Fruit fly (Drosophila melanogaster) whole organism, embryonic: Measurements from ENCODE around the gene BBIP1.

Experiments
- Atf6 ChIP-seq: fragments of 200-800 bp; sonication (Bioruptor generic); IDR thresholded peaks from 2 replicates; pipeline ENCODE4 v1.3.6; 2022; ENCODE audit warnings: missing biosample characterization, missing genetic modification characterization
- B-H1 ChIP-seq: fragments of 200-800 bp; sonication (Bioruptor generic); IDR thresholded peaks from 3 replicates; pipeline ENCODE4 v1.3.6; 2022; ENCODE audit warnings: missing biosample characterization, missing genetic modification characterization
- CG1024 ChIP-seq: fragments of 200-800 bp; sonication (Bioruptor generic); IDR thresholded peaks from 2 replicates; pipeline ENCODE4 v1.3.6; 2022; ENCODE audit warnings: missing biosample characterization, missing genetic modification characterization
- CG10321 ChIP-seq: fragments of 200-800 bp; sonication (Bioruptor generic); IDR thresholded peaks from 2 replicates; pipeline ENCODE4 v1.3.6; 2022; ENCODE audit warnings: missing biosample characterization, missing genetic modification characterization
- CG10979 ChIP-seq: fragments of 200-800 bp; sonication (Bioruptor generic); optimal IDR thresholded peaks from 2 replicates; lab custom pipeline; 2018; ENCODE audit warnings: missing biosample characterization, mild to moderate bottlenecking, missing genetic modification characterization, moderate library complexity
- CG11247 ChIP-seq: fragments of 200-800 bp; sonication (Bioruptor generic); IDR thresholded peaks from 2 replicates; pipeline ENCODE4 v1.3.6; 2022; ENCODE audit warnings: missing biosample characterization, missing genetic modification characterization
- CG13894 ChIP-seq: fragments of 200-800 bp; sonication (Bioruptor generic); optimal IDR thresholded peaks from 3 replicates; lab custom pipeline; 2018; ENCODE audit warnings: missing biosample characterization, mild to moderate bottlenecking, missing genetic modification characterization, moderate library complexity
- CG1529 ChIP-seq: fragments of 200-800 bp; sonication (Bioruptor generic); optimal IDR thresholded peaks from 3 replicates; lab custom pipeline; 2018; ENCODE audit warnings: missing biosample characterization, missing genetic modification characterization
- CG15601 ChIP-seq: fragments of 200-800 bp; sonication (Bioruptor generic); optimal IDR thresholded peaks from 3 replicates; lab custom pipeline; 2019; ENCODE audit warnings: missing biosample characterization, mild to moderate bottlenecking, missing genetic modification characterization, moderate library complexity
- CG17328 ChIP-seq: fragments of 200-800 bp; sonication (Bioruptor generic); IDR thresholded peaks from 2 replicates; pipeline ENCODE4 v1.3.6; 2022; ENCODE audit warnings: missing biosample characterization, missing genetic modification characterization
- CG2875 ChIP-seq: fragments of 200-800 bp; sonication (Bioruptor generic); optimal IDR thresholded peaks from 2 replicates; lab custom pipeline; 2017; ENCODE audit warnings: missing biosample characterization, mild to moderate bottlenecking, missing genetic modification characterization, missing genetic modification reagents
- CG31365 ChIP-seq: fragments of 200-800 bp; sonication (Bioruptor generic); optimal IDR thresholded peaks from 2 replicates; lab custom pipeline; 2018; ENCODE audit warnings: missing biosample characterization, mild to moderate bottlenecking, missing genetic modification characterization
- CG34224 ChIP-seq: fragments of 200-800 bp; sonication (Bioruptor generic); IDR thresholded peaks from 3 replicates; pipeline ENCODE4 v1.3.6; 2022; ENCODE audit warnings: missing biosample characterization, missing genetic modification characterization; ENCODE audit not compliant: partially characterized antibody
- CG43689 ChIP-seq: fragments of 200-800 bp; sonication (Bioruptor generic); IDR thresholded peaks from 2 replicates; pipeline ENCODE4 v1.3.6; 2022; ENCODE audit warnings: missing biosample characterization, missing genetic modification characterization
- CG8290 ChIP-seq, 3 experiments: fragments of 200-800 bp; sonication (Bioruptor generic); optimal IDR thresholded peaks; 2 replicates each; lab custom pipeline; 2016 to 2019; ENCODE audit warnings: missing biosample characterization in 3 of 3, missing genetic modification characterization in 3 of 3, mild to moderate bottlenecking in 2 of 3, moderate library complexity in 1 of 3
- CG9876 ChIP-seq: fragments of 200-800 bp; sonication (Bioruptor generic); optimal IDR thresholded peaks from 2 replicates; lab custom pipeline; 2016; ENCODE audit warnings: missing biosample characterization, missing genetic modification characterization
- CkIIα-i1 ChIP-seq: fragments of 200-800 bp; sonication (Bioruptor generic); IDR thresholded peaks from 2 replicates; pipeline ENCODE4 v1.3.6; 2022; ENCODE audit warnings: missing biosample characterization, missing genetic modification characterization
- Drgx ChIP-seq: fragments of 200-800 bp; sonication (Bioruptor generic); IDR thresholded peaks from 2 replicates; pipeline ENCODE4 v1.3.6; 2022; ENCODE audit warnings: missing biosample characterization, missing genetic modification characterization
- E2f2 ChIP-seq: fragments of 200-800 bp; sonication (Bioruptor generic); IDR thresholded peaks from 2 replicates; pipeline ENCODE4 v1.3.6; 2022; ENCODE audit warnings: missing biosample characterization, missing genetic modification characterization
- Ets97D ChIP-seq: fragments of 200-800 bp; sonication (Bioruptor generic); optimal IDR thresholded peaks from 3 replicates; lab custom pipeline; 2016; ENCODE audit warnings: missing biosample characterization, missing genetic modification characterization
- GATAe ChIP-seq: fragments of 200-800 bp; sonication (Bioruptor generic); conservative IDR thresholded peaks from 2 replicates; pipeline ENCODE4 v1.3.6; 2022; ENCODE audit warnings: missing biosample characterization, missing genetic modification characterization
- HLH54F ChIP-seq: fragments of 200-800 bp; sonication (Bioruptor generic); optimal IDR thresholded peaks from 3 replicates; lab custom pipeline; 2016; ENCODE audit warnings: missing biosample characterization, missing genetic modification characterization
- Hmr ChIP-seq: fragments of 200-800 bp; sonication (Bioruptor generic); optimal IDR thresholded peaks from 3 replicates; lab custom pipeline; 2017; ENCODE audit warnings: mild to moderate bottlenecking, missing biosample characterization, missing genetic modification reagents, missing genetic modification characterization
- Hr3 ChIP-seq: fragments of 200-800 bp; sonication (Bioruptor generic); optimal IDR thresholded peaks from 3 replicates; lab custom pipeline; 2016; ENCODE audit warnings: missing biosample characterization, missing genetic modification characterization
- Med ChIP-seq: fragments of 200-800 bp; sonication (Bioruptor generic); peaks from one replicate; lab custom pipeline; 2016; ENCODE audit warnings: missing biosample characterization, missing genetic modification characterization, mild to moderate bottlenecking, inconsistent platforms, moderate library complexity
- NC2β ChIP-seq: fragments of 200-800 bp; sonication (Bioruptor generic); optimal IDR thresholded peaks from 2 replicates; lab custom pipeline; 2016; ENCODE audit warnings: missing biosample characterization, missing genetic modification characterization
- Side ChIP-seq: fragments of 200-800 bp; sonication (Bioruptor generic); optimal IDR thresholded peaks from 2 replicates; lab custom pipeline; 2016; ENCODE audit warnings: missing biosample characterization, missing genetic modification characterization
- Vsx1 ChIP-seq: fragments of 200-800 bp; sonication (Bioruptor generic); optimal IDR thresholded peaks from 2 replicates; lab custom pipeline; 2017; ENCODE audit warnings: missing biosample characterization, mild to moderate bottlenecking, missing genetic modification characterization, missing genetic modification reagents
- bsh ChIP-seq, 2 experiments: fragments of 200-800 bp; sonication (Bioruptor generic); optimal IDR thresholded peaks; 2 replicates each; lab custom pipeline; 2017 to 2018; ENCODE audit warnings: mild to moderate bottlenecking in 2 of 2, missing biosample characterization in 2 of 2, missing genetic modification characterization in 2 of 2, moderate library complexity in 1 of 2
- cg ChIP-seq: fragments of 200-800 bp; sonication (Bioruptor generic); optimal IDR thresholded peaks from 3 replicates; lab custom pipeline; 2019; ENCODE audit warnings: missing biosample characterization, mild to moderate bottlenecking, missing genetic modification characterization, moderate library complexity
- chinmo ChIP-seq: fragments of 200-800 bp; sonication (Bioruptor generic); IDR thresholded peaks from 4 replicates; pipeline ENCODE4 v1.3.6; 2022; ENCODE audit warnings: missing biosample characterization, missing genetic modification characterization; ENCODE audit not compliant: partially characterized antibody
- crol ChIP-seq: fragments of 200-800 bp; sonication (Bioruptor generic); IDR thresholded peaks from 2 replicates; pipeline ENCODE4 v1.3.6; 2022; ENCODE audit warnings: missing biosample characterization, missing genetic modification characterization
- dan ChIP-seq: fragments of 200-800 bp; sonication (Bioruptor generic); IDR thresholded peaks from 2 replicates; pipeline ENCODE4 v1.3.6; 2022; ENCODE audit warnings: missing biosample characterization, missing genetic modification characterization
- disco-r ChIP-seq: fragments of 200-800 bp; sonication (Bioruptor generic); optimal IDR thresholded peaks from 2 replicates; lab custom pipeline; 2016; ENCODE audit warnings: missing biosample characterization, missing genetic modification characterization
- eve ChIP-seq, 2 experiments: fragments of >200 bp; optimal IDR thresholded peaks; 2 replicates each; lab custom pipeline; 2017; ENCODE audit warnings: missing biosample characterization in 2 of 2, missing genetic modification characterization in 2 of 2
- exex ChIP-seq: fragments of 200-800 bp; sonication (Bioruptor generic); optimal IDR thresholded peaks from 4 replicates; lab custom pipeline; 2018; ENCODE audit warnings: missing biosample characterization, mild to moderate bottlenecking, missing genetic modification characterization, moderate library complexity
- grn ChIP-seq: fragments of 200-800 bp; sonication (Bioruptor generic); optimal IDR thresholded peaks from 3 replicates; lab custom pipeline; 2017; ENCODE audit warnings: missing biosample characterization, missing genetic modification characterization
- lab ChIP-seq: fragments of 200-800 bp; sonication (Bioruptor generic); optimal IDR thresholded peaks from 3 replicates; lab custom pipeline; 2017; ENCODE audit warnings: missing biosample characterization, missing genetic modification characterization, mild to moderate bottlenecking, moderate library complexity, missing genetic modification reagents
- mirr ChIP-seq: fragments of 200-800 bp; sonication (Bioruptor generic); optimal IDR thresholded peaks from 3 replicates; lab custom pipeline; 2018; ENCODE audit warnings: missing biosample characterization, mild to moderate bottlenecking, missing genetic modification characterization
- nom ChIP-seq: fragments of 200-800 bp; sonication (Bioruptor generic); optimal IDR thresholded peaks from 2 replicates; lab custom pipeline; 2017; ENCODE audit warnings: missing biosample characterization, missing genetic modification characterization, mild to moderate bottlenecking, moderate library complexity, missing genetic modification reagents
- pzg ChIP-seq: fragments of 200-800 bp; sonication (Bioruptor generic); optimal IDR thresholded peaks from 3 replicates; lab custom pipeline; 2018; ENCODE audit warnings: missing biosample characterization, mild to moderate bottlenecking, missing genetic modification characterization, moderate library complexity
- sd ChIP-seq: fragments of 200-800 bp; sonication (Bioruptor generic); optimal IDR thresholded peaks from 3 replicates; lab custom pipeline; 2018; ENCODE audit warnings: missing biosample characterization, mild to moderate bottlenecking, missing genetic modification characterization, moderate library complexity
- sisA ChIP-seq: fragments of 200-800 bp; sonication (Bioruptor generic); IDR thresholded peaks from 2 replicates; pipeline ENCODE4 v1.3.6; 2022; ENCODE audit warnings: missing biosample characterization, missing genetic modification characterization
- sug ChIP-seq: fragments of 200-800 bp; optimal IDR thresholded peaks from 2 replicates; lab custom pipeline; 2019; ENCODE audit warnings: missing biosample characterization, mild to moderate bottlenecking, missing genetic modification characterization, moderate library complexity
- trh ChIP-seq: fragments of 200-800 bp; sonication (Bioruptor generic); optimal IDR thresholded peaks from 2 replicates; lab custom pipeline; 2016; ENCODE audit warnings: missing biosample characterization, missing genetic modification characterization
- zfh2 ChIP-seq: fragments of 200-800 bp; sonication (Bioruptor generic); optimal IDR thresholded peaks from 2 replicates; lab custom pipeline; 2016; ENCODE audit warnings: missing biosample characterization, missing genetic modification characterization

The BBIP1 gene

DNA sequence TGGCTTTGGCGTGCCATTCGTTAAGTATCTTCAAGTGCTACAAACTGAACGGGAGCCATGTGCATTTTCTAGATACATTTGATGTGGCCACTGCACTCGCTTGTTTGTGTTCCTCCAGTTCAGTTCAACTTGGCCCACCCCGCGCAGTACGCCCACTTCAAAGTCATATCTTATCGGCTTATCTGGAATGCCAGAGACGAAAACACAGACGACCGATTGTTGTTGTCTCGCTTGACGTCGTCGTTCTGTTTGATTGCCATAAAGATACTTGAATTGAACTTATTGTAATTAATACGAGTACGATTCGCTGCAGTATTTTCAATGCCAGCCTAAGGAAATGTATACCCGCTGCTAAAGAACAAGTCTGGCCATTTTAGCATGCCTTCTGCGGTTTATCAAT, 16.6 kb upstream of the BBIP1 start:
- TF ChIP-seq lab (GFP tag; lab: Kevin White, UChicago), result peak; percentile 3
- TF ChIP-seq Ets97D, result no peak
- no peak for TF ChIP-seq zfh2 (GFP tag; lab: Kevin White, UChicago)
- TF ChIP-seq exex (tag; lab: Kevin White, UChicago), result peak; percentile 56
- TF ChIP-seq sug (tag; lab: Kevin White, UChicago), result peak; percentile 31
- peak; percentile 29; the same call in 1 of the 2 replicates for TF ChIP-seq crol
- peak; percentile 91 for TF ChIP-seq sd (tag; lab: Kevin White, UChicago)
- no peak for TF ChIP-seq disco-r
- TF ChIP-seq dan (GFP tag; lab: Robert Waterston, UW), result no peak
- 0 out of 4 replicates have a peak, but pooled peaks have one; percentile 32 for TF ChIP-seq chinmo (GFP tag; lab: Robert Waterston, UW)
- TF ChIP-seq mirr (GFP tag; lab: Kevin White, UChicago), result peak; percentile 44
- no peak for TF ChIP-seq B-H1 (GFP tag; lab: Robert Waterston, UW)
- TF ChIP-seq grn, result peak; percentile 90
- TF ChIP-seq CG15601 (tag; lab: Kevin White, UChicago), result peak; percentile 16
- no peak for TF ChIP-seq CG17328 (GFP tag; lab: Robert Waterston, UW)
- TF ChIP-seq GATAe (GFP tag; lab: Robert Waterston, UW), result peak; percentile 69
- TF ChIP-seq CG43689 (GFP tag; lab: Robert Waterston, UW), result no peak
- TF ChIP-seq Med (GFP tag; lab: Kevin White, UChicago), result peak; percentile 20
- TF ChIP-seq CG11247 (GFP tag; lab: Robert Waterston, UW), result no peak
- TF ChIP-seq Vsx1 (GFP tag; lab: Kevin White, UChicago), result peak; percentile 13

- TF ChIP-seq exex (tag; lab: Kevin White, UChicago), result peak; percentile 52
- TF ChIP-seq sd (tag; lab: Kevin White, UChicago), result peak; percentile 59
- no peak for TF ChIP-seq Hr3 (GFP tag; lab: Kevin White, UChicago)
Observed at dm6 chr3R:9388321-9388720, 15.9 kb upstream of the BBIP1 start.

DNA sequence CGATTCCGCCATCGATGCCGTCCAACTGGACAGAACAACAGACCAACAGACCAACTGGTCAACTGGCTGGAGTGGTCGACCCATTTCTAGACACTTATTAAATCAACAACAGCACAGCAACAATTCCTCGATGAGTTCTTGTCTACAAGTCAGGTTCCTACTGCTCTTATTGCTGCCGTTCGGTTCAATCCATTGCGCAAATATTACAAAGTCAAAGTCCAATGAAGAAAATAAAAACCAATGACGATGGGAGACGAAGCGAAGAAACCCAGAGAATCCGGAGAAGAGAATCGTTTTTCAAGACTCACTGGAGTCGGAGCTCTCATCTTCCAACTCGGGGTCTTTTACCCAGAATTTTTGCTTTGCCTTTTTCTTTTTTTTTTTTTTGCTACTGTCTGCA, 15.2 kb upstream of the BBIP1 start:
- TF ChIP-seq nom (GFP tag; lab: Kevin White, UChicago) (peak; percentile 96), Atf6 (GFP tag; lab: Robert Waterston, UW) (0 out of 2 replicates have a peak, but pooled peaks have one; percentile 20), eve (GFP tag; optimal IDR thresholded peaks at IDR 0.05; lab: Kevin White, UChicago) (no peak), bsh (GFP tag; optimal IDR thresholded peaks at IDR 0.05; lab: Kevin White, UChicago) (peak in 1 of 2 experiments; percentile 72), Drgx (GFP tag; lab: Robert Waterston, UW) (peak; percentile 50; the same call in 1 of the 2 replicates), CG2875 (GFP tag; lab: Kevin White, UChicago) (no peak)

DNA sequence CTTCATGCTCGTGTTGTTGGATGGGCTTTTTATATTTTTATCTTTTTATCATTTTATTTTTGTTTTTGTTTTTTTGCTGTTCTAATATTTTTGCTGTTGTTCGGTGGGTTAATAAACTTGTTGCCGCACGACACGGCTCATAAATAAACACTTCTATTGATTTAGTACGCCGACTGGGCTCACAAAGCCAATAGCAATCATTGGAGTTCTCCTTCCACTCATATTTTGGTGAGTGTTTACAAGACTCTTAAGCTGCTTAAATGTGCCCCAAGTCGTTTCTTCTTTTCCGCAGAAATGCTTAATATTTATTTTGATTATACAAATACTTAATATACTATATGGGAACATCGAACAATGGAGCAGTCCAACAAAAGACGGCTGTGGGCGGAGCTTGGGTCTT, 14.0 kb upstream of the BBIP1 start:
- TF ChIP-seq Side (no peak), NC2β (GFP tag; lab: Kevin White, UChicago) (no peak), CG1529 (GFP tag; lab: Kevin White, UChicago) (no peak), CG34224 (GFP tag; lab: Robert Waterston, UW) (no peak), CG13894 (peak; percentile 34), CG1024 (GFP tag; lab: Robert Waterston, UW) (no peak), cg (GFP tag; lab: Kevin White, UChicago) (no peak), CG9876 (GFP tag; lab: Kevin White, UChicago) (no peak), CkIIα-i1 (GFP tag; lab: Robert Waterston, UW) (no peak), CG8290 (GFP tag; optimal IDR thresholded peaks at IDR 0.05; lab: Kevin White, UChicago) (no peak), CG8290 (tag; optimal IDR thresholded peaks at IDR 0.05; lab: Kevin White, UChicago) (peak in 1 of 2 experiments; percentile 14), sisA (GFP tag; lab: Robert Waterston, UW) (no peak), CG31365 (tag; lab: Kevin White, UChicago) (no peak), HLH54F (GFP tag; lab: Kevin White, UChicago) (no peak), Hmr (GFP tag; lab: Kevin White, UChicago) (peak; percentile 64), grn (no peak), lab (GFP tag; lab: Kevin White, UChicago) (peak; percentile 36), CG10979 (tag; lab: Kevin White, UChicago) (no peak), E2f2 (GFP tag; lab: Robert Waterston, UW) (0 out of 2 replicates have a peak, but pooled peaks have one; percentile 9), trh (GFP tag; lab: Kevin White, UChicago) (no peak), CG10321 (GFP tag; lab: Robert Waterston, UW) (no peak), pzg (no peak)
